Worm (Caenorhabditis elegans) whole organism, L2 larva: ENCODE data around the gene srh-31.

Experiments
- C34F6.9 ChIP-seq: fragments of 150-350 bp; optimal IDR thresholded peaks from 2 replicates; lab custom pipeline; 2014; ENCODE audit warnings: missing biosample characterization, missing genetic modification characterization
- F13H6.1 ChIP-seq: sonication (generic microtip); optimal IDR thresholded peaks from 2 replicates; lab custom pipeline; 2016; ENCODE audit warnings: missing genetic modification characterization, missing compliant biosample characterization
- Y55F3AM.14 ChIP-seq: fragments of 200-800 bp; sonication (Bioruptor generic); optimal IDR thresholded peaks from 2 replicates; lab custom pipeline; 2018; ENCODE audit warnings: mild to moderate bottlenecking, missing genetic modification characterization, missing compliant biosample characterization
- aly-2 ChIP-seq: fragments of 150-350 bp; optimal IDR thresholded peaks from 2 replicates; lab custom pipeline; 2014; ENCODE audit warnings: missing biosample characterization, missing genetic modification characterization
- ama-1 ChIP-seq: fragments of 150-350 bp; optimal IDR thresholded peaks from 2 replicates; lab custom pipeline; 2018; ENCODE audit warnings: inconsistent platforms
- ceh-16 ChIP-seq: fragments of 150-350 bp; optimal IDR thresholded peaks from 2 replicates; lab custom pipeline; 2014; ENCODE audit warnings: missing biosample characterization, missing genetic modification characterization
- ceh-82 ChIP-seq: fragments of 150-350 bp; optimal IDR thresholded peaks from 2 replicates; lab custom pipeline; 2014; ENCODE audit warnings: missing biosample characterization, missing genetic modification characterization
- dmd-4 ChIP-seq: sonication (generic microtip); optimal IDR thresholded peaks from 2 replicates; lab custom pipeline; 2017; ENCODE audit warnings: missing biosample characterization, missing genetic modification characterization
- egl-27 ChIP-seq: sonication (generic microtip); optimal IDR thresholded peaks from 3 replicates; lab custom pipeline; 2017; ENCODE audit warnings: missing biosample characterization, missing genetic modification reagents, missing genetic modification characterization
- elt-3 ChIP-seq: sonication (generic microtip); optimal IDR thresholded peaks from 2 replicates; lab custom pipeline; 2017; ENCODE audit warnings: missing biosample characterization, missing genetic modification characterization
- fos-1 ChIP-seq: fragments of 150-350 bp; optimal IDR thresholded peaks from 2 replicates; lab custom pipeline; 2014; ENCODE audit warnings: missing biosample characterization, missing genetic modification characterization
- lin-11 ChIP-seq: fragments of 150-350 bp; sonication (generic microtip); optimal IDR thresholded peaks from 2 replicates; lab custom pipeline; 2014; ENCODE audit warnings: missing biosample characterization, missing genetic modification characterization, inconsistent platforms, mixed read lengths
- lin-39 ChIP-seq: fragments of 150-350 bp; optimal IDR thresholded peaks from 2 replicates; lab custom pipeline; 2014; ENCODE audit warnings: missing biosample characterization, missing genetic modification reagents, missing genetic modification characterization
- mab-5 ChIP-seq: fragments of 150-350 bp; optimal IDR thresholded peaks from 2 replicates; lab custom pipeline; 2014; ENCODE audit warnings: missing biosample characterization, missing genetic modification characterization
- mbf-1 ChIP-seq: sonication (generic microtip); optimal IDR thresholded peaks from 2 replicates; lab custom pipeline; 2017; ENCODE audit warnings: missing biosample characterization, missing genetic modification characterization
- mdl-1 ChIP-seq, 2 experiments: fragments of 150-350 bp in 1 of 2; sonication (generic microtip) in 1 of 2; optimal IDR thresholded peaks; 2 replicates each; lab custom pipeline; 2017; ENCODE audit warnings: missing biosample characterization in 2 of 2, missing genetic modification characterization in 2 of 2
- nhr-11 ChIP-seq: fragments of 150-350 bp; optimal IDR thresholded peaks from 2 replicates; lab custom pipeline; 2014; ENCODE audit warnings: missing biosample characterization, missing genetic modification characterization
- nhr-12 ChIP-seq: fragments of 150-350 bp; optimal IDR thresholded peaks from 2 replicates; lab custom pipeline; 2014; ENCODE audit warnings: missing biosample characterization, missing genetic modification characterization
- nhr-21 ChIP-seq: fragments of 150-350 bp; optimal IDR thresholded peaks from 2 replicates; lab custom pipeline; 2014; ENCODE audit warnings: missing biosample characterization, missing genetic modification characterization
- nhr-23 ChIP-seq: fragments of 150-350 bp; optimal IDR thresholded peaks from 2 replicates; lab custom pipeline; 2014; ENCODE audit warnings: missing biosample characterization, missing genetic modification reagents, missing genetic modification characterization
- nhr-237 ChIP-seq: fragments of 150-350 bp; optimal IDR thresholded peaks from 2 replicates; lab custom pipeline; 2014; ENCODE audit warnings: missing biosample characterization, missing genetic modification characterization
- nhr-6 ChIP-seq: fragments of 150-350 bp; optimal IDR thresholded peaks from 2 replicates; lab custom pipeline; 2014; ENCODE audit warnings: missing biosample characterization, missing genetic modification characterization
- nhr-77 ChIP-seq: fragments of 150-350 bp; optimal IDR thresholded peaks from 2 replicates; lab custom pipeline; 2014; ENCODE audit warnings: missing biosample characterization, missing genetic modification characterization
- sem-4 ChIP-seq: fragments of 150-350 bp; optimal IDR thresholded peaks from 2 replicates; lab custom pipeline; 2014; ENCODE audit warnings: missing biosample characterization, missing genetic modification reagents, missing genetic modification characterization
- skn-1 ChIP-seq: sonication (generic microtip); optimal IDR thresholded peaks from 2 replicates; lab custom pipeline; 2017; ENCODE audit warnings: missing biosample characterization, missing genetic modification characterization
- sma-3 ChIP-seq: sonication (generic microtip); optimal IDR thresholded peaks from 2 replicates; lab custom pipeline; 2016; ENCODE audit warnings: missing genetic modification reagents, missing genetic modification characterization, missing compliant biosample characterization
- sma-9 ChIP-seq, 2 experiments: fragments of 150-350 bp in 1 of 2; sonication (generic microtip) in 1 of 2; optimal IDR thresholded peaks; 2 replicates each; lab custom pipeline; 2014 to 2016; ENCODE audit warnings: missing genetic modification characterization in 2 of 2, mild to moderate bottlenecking in 1 of 2, missing biosample characterization in 1 of 2, missing compliant biosample characterization in 1 of 2, missing genetic modification reagents in 1 of 2, moderate library complexity in 1 of 2
- unc-39 ChIP-seq: fragments of 150-350 bp; optimal IDR thresholded peaks from 2 replicates; lab custom pipeline; 2014; ENCODE audit warnings: missing biosample characterization, missing genetic modification characterization
- unc-62 ChIP-seq: fragments of 150-350 bp; optimal IDR thresholded peaks from 2 replicates; lab custom pipeline; 2014; ENCODE audit warnings: missing biosample characterization, missing genetic modification reagents, missing genetic modification characterization
- zag-1 ChIP-seq: fragments of 150-350 bp; optimal IDR thresholded peaks from 2 replicates; lab custom pipeline; 2014; ENCODE audit warnings: missing biosample characterization, missing genetic modification characterization
- ztf-1 ChIP-seq: fragments of 200-800 bp; sonication (Bioruptor generic); conservative IDR thresholded peaks from 2 replicates; pipeline ENCODE4 v1.3.6; 2022; ENCODE audit warnings: missing genetic modification characterization, missing compliant biosample characterization
- ztf-4 ChIP-seq: fragments of 150-350 bp; optimal IDR thresholded peaks from 2 replicates; lab custom pipeline; 2014; ENCODE audit warnings: missing biosample characterization, missing genetic modification characterization

The srh-31 gene

DNA sequence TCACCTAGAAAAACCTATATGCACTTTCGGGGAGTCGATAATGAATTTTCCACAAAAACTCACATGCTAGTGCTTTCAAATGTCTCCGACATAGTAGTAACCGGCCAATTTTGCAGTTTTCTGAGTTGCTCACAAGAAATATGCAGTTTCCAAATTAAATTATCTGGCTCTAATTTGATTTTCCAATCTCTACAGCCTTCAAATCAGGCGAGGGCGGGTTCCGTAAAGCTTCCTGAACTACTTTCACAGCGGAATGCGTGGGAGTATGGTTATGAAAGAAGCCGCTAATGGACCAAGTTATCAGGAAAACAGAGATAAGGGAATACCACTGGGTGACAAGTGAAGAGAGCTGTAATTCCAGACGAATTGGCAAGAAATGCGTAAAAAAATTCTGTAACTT, 41.2 kb upstream of the srh-31 start, which contains the start of gene F59A1.11:
Gene F59A1.11 (minus strand): TSS at position 101 of the 400 bp plus-strand sequence.
- TF ChIP-seq mab-5 (tag; lab: Kevin White, UChicago) (no peak), sma-3 (no peak), lin-11 (no peak), nhr-11 (tag; lab: Kevin White, UChicago) (no peak), mdl-1 (tag; optimal IDR thresholded peaks at IDR 0.05; lab: Kevin White, UChicago) (no peak), ztf-4 (tag; lab: Kevin White, UChicago) (no peak), F13H6.1 (tag; lab: Kevin White, UChicago) (no peak), nhr-6 (tag; lab: Kevin White, UChicago) (no peak), egl-27 (tag; lab: Kevin White, UChicago) (no peak), nhr-23 (no peak), unc-62 (GFP tag; lab: Kevin White, UChicago) (no peak), nhr-21 (tag; lab: Kevin White, UChicago) (no peak), ceh-16 (tag; lab: Kevin White, UChicago) (no peak), nhr-12 (tag; lab: Kevin White, UChicago) (no peak)

DNA sequence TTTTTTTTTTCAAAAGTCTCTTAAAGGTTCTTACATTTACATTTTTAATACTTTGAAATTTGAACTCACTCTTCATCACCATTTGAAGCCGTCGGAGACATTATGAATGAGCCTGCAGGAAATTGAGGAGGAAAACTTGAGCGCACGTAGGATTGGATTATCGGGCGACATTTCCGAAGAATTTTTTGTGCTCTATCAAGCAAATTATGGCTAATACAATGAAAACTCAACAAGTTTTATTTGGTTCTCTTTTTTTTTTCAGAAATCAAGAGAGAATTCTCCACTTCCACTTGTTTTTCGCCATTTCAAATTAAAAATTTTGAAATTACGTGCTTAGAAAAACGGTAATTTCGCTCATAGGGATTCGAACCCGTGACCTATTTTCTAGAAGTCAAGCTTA, 39.4 kb upstream of the srh-31 start, which contains the start of gene F59A1.12:
Gene F59A1.12 (minus strand): TSS at position 101 of the 400 bp plus-strand sequence.
- TF ChIP-seq nhr-77 = no peak
- no peak for TF ChIP-seq nhr-23
- TF ChIP-seq Y55F3AM.14 (GFP tag; lab: Kevin White, UChicago) = no peak
- TF ChIP-seq unc-39 = no peak
- no peak for TF ChIP-seq aly-2 (tag; lab: Kevin White, UChicago)
- TF ChIP-seq sma-9 (GFP tag; optimal IDR thresholded peaks at IDR 0.05; lab: Kevin White, UChicago) = no peak
- no peak for TF ChIP-seq sma-9 (tag; optimal IDR thresholded peaks at IDR 0.05; lab: Kevin White, UChicago)
- TF ChIP-seq ceh-16 (tag; lab: Kevin White, UChicago) = no peak
- no peak for TF ChIP-seq sem-4
- no peak for TF ChIP-seq ama-1 (lab: Kevin White, UChicago)
- TF ChIP-seq ztf-1 (GFP tag; lab: Robert Waterston, UW) = no peak
- TF ChIP-seq fos-1 (tag; lab: Kevin White, UChicago) = no peak
- TF ChIP-seq nhr-237 (tag; lab: Kevin White, UChicago) = no peak
- TF ChIP-seq nhr-21 (tag; lab: Kevin White, UChicago) = no peak
- no peak for TF ChIP-seq C34F6.9
- no peak for TF ChIP-seq elt-3 (tag; lab: Kevin White, UChicago)
- TF ChIP-seq skn-1 (tag; lab: Kevin White, UChicago) = no peak
- TF ChIP-seq mab-5 (tag; lab: Kevin White, UChicago) = no peak
- TF ChIP-seq ceh-82 = no peak
- no peak for TF ChIP-seq mbf-1 (tag; lab: Kevin White, UChicago)
- TF ChIP-seq, all 48 proteins: peak for 0

DNA sequence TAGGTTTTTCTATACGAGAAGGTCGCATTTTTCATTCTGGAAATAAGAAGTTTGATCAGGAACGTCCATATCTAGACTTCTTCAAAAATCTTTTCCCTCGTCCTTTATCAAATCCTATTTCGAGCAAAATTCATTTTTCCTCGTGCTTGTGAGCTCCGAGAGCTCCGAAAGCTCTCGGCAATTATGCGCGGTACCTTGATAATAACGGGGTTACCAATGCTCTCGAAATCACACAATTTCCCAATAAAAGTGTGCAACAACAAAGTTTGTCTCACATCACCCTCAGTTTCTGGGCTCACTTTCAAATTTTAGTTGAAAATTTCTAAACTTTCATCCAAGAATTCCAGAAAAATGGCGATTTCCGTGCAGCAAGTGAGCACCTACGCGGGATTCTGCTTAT, 38.6 kb upstream of the srh-31 start, which contains the start of gene str-89:
Gene str-89 (plus strand): TSS at position 301 of the 400 bp plus-strand sequence.
- TF ChIP-seq unc-62 (GFP tag; lab: Kevin White, UChicago) = no peak
- TF ChIP-seq dmd-4 = no peak
- no peak for TF ChIP-seq nhr-6 (tag; lab: Kevin White, UChicago)
- no peak for TF ChIP-seq nhr-77

- TF ChIP-seq sma-3 = no peak
- TF ChIP-seq, all 48 proteins: peak for 0
Observed at ce11 chrV:17673343-17673742, 33.8 kb upstream of the srh-31 start, which contains the start of gene str-93. Gene str-93, minus strand, starts transcription at chrV:17673443.

ce11 chrV:17676553-17676952, 30.6 kb upstream of the srh-31 start, which contains the start of gene str-92:
Gene str-92, minus strand, starts transcription at chrV:17676653.
- TF ChIP-seq sem-4 (no peak), lin-39 (tag; lab: Kevin White, UChicago) (no peak), Y55F3AM.14 (GFP tag; lab: Kevin White, UChicago) (no peak), nhr-237 (tag; lab: Kevin White, UChicago) (no peak), zag-1 (tag; lab: Kevin White, UChicago) (no peak)

ce11 chrV:17683290-17683689, 23.8 kb upstream of the srh-31 start:
- no peak for TF ChIP-seq mbf-1 (tag; lab: Kevin White, UChicago)
- no peak for TF ChIP-seq mdl-1 (tag; optimal IDR thresholded peaks at IDR 0.05; lab: Kevin White, UChicago)
- no peak for TF ChIP-seq lin-39 (tag; lab: Kevin White, UChicago)
